2 fruit fly cellular contexts compared by ENCODE assay signal in the genomic region with DNA sequence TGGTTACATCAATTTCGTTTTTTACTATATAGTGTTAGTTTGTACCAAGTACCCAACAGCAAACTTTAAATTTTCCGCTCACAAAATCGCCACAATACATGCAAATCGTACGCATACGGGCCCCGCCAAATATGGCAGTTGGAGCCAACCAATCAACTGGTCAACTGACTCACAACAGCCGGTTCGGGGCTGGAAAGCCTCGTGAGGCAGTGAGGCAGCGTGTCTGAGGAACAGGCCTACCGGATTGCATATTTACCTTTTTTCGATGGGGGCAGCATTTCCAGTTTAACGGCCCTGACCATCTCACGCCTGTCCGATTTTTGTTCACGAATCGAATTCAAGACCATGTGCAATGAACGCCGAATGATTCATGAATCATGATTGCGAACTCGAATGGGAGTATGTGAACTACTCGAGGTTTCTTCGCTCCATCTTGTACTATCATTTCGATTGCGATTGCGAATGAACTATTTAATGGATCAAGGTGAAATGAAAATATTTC.
TF ChIP-seq lines count a peak whose summit lies in the region.

No protein-coding gene starts in this region.

TF ChIP-seq in whole organism, embryonic, 481 proteins besides CTCF, POLR2A, EP300 and RAD21 (continued from another document):
- peak; percentile 45 for TF ChIP-seq Nf-YC (tag; optimal IDR thresholded peaks at IDR 0.05; lab: Kevin White, UChicago)
- TF ChIP-seq chinmo (GFP tag; IDR thresholded peaks at IDR 0.05; lab: Robert Waterston, UW; ENCODE audit: partially characterized antibody): peak; percentile 90; the same call in 2 of the 4 replicates
- no peak for TF ChIP-seq CG9817 (tag; optimal IDR thresholded peaks at IDR 0.05; lab: Kevin White, UChicago)
- TF ChIP-seq CG10267 (tag; optimal IDR thresholded peaks at IDR 0.05; lab: Kevin White, UChicago): no peak
- TF ChIP-seq CG13287 (GFP tag; IDR thresholded peaks at IDR 0.05; lab: Robert Waterston, UW; ENCODE audit: partially characterized antibody): 0 out of 2 replicates have a peak, but pooled peaks have one; percentile 24
- TF ChIP-seq esg (GFP tag; conservative IDR thresholded peaks at IDR 0.05; lab: Robert Waterston, UW): no peak
- no peak for TF ChIP-seq otp (GFP tag; IDR thresholded peaks at IDR 0.05; lab: Robert Waterston, UW)
- TF ChIP-seq phol (tag; optimal IDR thresholded peaks at IDR 0.05; lab: Kevin White, UChicago): no peak
- TF ChIP-seq NC2β (GFP tag; optimal IDR thresholded peaks at IDR 0.05; lab: Kevin White, UChicago): no peak
- TF ChIP-seq sd (tag; optimal IDR thresholded peaks at IDR 0.05; lab: Kevin White, UChicago): peak; percentile 25
- no peak for TF ChIP-seq Hr3 (GFP tag; optimal IDR thresholded peaks at IDR 0.05; lab: Kevin White, UChicago)
- peak in 1 of 2 experiments; percentile 24 for TF ChIP-seq Eip74EF (GFP tag; optimal IDR thresholded peaks at IDR 0.05; lab: Kevin White, UChicago)
- TF ChIP-seq B-H2 (GFP tag; optimal IDR thresholded peaks at IDR 0.05; lab: Kevin White, UChicago): no peak
- no peak for TF ChIP-seq CG4360 (GFP tag; IDR thresholded peaks at IDR 0.05; lab: Robert Waterston, UW)
- TF ChIP-seq CG12769 (tag; optimal IDR thresholded peaks at IDR 0.05; lab: Kevin White, UChicago): peak; percentile 41
- TF ChIP-seq CG14667 (GFP tag; IDR thresholded peaks at IDR 0.05; lab: Robert Waterston, UW): no peak
- TF ChIP-seq CG13894 (tag; optimal IDR thresholded peaks at IDR 0.05; lab: Kevin White, UChicago): no peak
- no peak for TF ChIP-seq tin (GFP tag; optimal IDR thresholded peaks at IDR 0.05; lab: Kevin White, UChicago)
- TF ChIP-seq CG43689 (GFP tag; IDR thresholded peaks at IDR 0.05; lab: Robert Waterston, UW): no peak
- TF ChIP-seq CG13123 (GFP tag; optimal IDR thresholded peaks at IDR 0.05; lab: Kevin White, UChicago): no peak
- no peak for TF ChIP-seq ftz-f1 (GFP tag; optimal IDR thresholded peaks at IDR 0.05; lab: Kevin White, UChicago)
TF ChIP-seq in whole organism, embryonic: peak in this region for 14.

TF ChIP-seq in whole organism, prepupa, 60 proteins besides CTCF, POLR2A, EP300 and RAD21 (continued from another document):
- TF ChIP-seq CG6276 (GFP tag; optimal IDR thresholded peaks at IDR 0.05; lab: Kevin White, UChicago) (no peak), dsx (GFP tag; optimal IDR thresholded peaks at IDR 0.05; lab: Kevin White, UChicago; ENCODE audit: poor library complexity, severe bottlenecking) (peak; percentile 33), CG8319 (GFP tag; optimal IDR thresholded peaks at IDR 0.05; lab: Kevin White, UChicago) (no peak), Sox102F (GFP tag; optimal IDR thresholded peaks at IDR 0.05; lab: Kevin White, UChicago) (no peak), CG31627 (GFP tag; optimal IDR thresholded peaks at IDR 0.05; lab: Kevin White, UChicago) (no peak), svp (GFP tag; lab: Kevin White, UChicago) (peak; percentile 29), Eip93F (GFP tag; optimal IDR thresholded peaks at IDR 0.05; lab: Kevin White, UChicago) (no peak), Lpt (GFP tag; optimal IDR thresholded peaks at IDR 0.05; lab: Kevin White, UChicago) (no peak), fd59A (GFP tag; optimal IDR thresholded peaks at IDR 0.05; lab: Kevin White, UChicago) (no peak), CG15336 (GFP tag; IDR thresholded peaks at IDR 0.05; lab: Robert Waterston, UW) (no peak)
